Fruit fly (Drosophila melanogaster): Measurements from ENCODE around the gene Sxl.

The Sxl gene

DNA sequence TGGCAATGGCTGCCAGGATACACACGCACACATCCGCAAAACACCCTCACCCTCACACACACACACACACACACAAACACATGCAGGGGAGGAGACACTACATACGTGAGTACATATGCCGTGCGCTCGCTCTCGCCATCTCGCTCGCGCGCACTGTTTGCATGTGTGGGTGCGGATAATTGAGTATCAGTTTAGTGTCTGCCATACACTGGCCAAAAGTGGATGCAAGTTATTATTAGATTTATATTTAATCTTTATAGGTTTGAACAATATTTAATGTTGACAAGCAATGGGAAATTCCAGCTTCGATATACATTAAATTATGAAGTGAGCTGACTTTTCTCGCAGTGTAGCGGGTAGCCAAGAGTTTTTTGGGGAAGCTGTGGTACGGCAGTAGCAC, 19.9 kb upstream of the Sxl start (continued):
- TF ChIP-seq CG16815 (GFP tag; optimal IDR thresholded peaks at IDR 0.05) (peak; percentile 61), Drgx (GFP tag; IDR thresholded peaks at IDR 0.05) (no peak), CG15514 (GFP tag; optimal IDR thresholded peaks at IDR 0.05) (peak; percentile 53), CG3407 (GFP tag; optimal IDR thresholded peaks at IDR 0.05) (peak; percentile 47), Eip74EF (GFP tag; optimal IDR thresholded peaks at IDR 0.05) (no peak), CG4328 (GFP tag; optimal IDR thresholded peaks at IDR 0.05) (peak; percentile 1), CG10366 (GFP tag; IDR thresholded peaks at IDR 0.05) (peak; percentile 49), cwo (GFP tag; optimal IDR thresholded peaks at IDR 0.05) (peak; percentile 50), gsb (GFP tag; IDR thresholded peaks at IDR 0.05) (no peak), CG14965 (GFP tag; optimal IDR thresholded peaks at IDR 0.05; ENCODE audit: borderline replicate concordance) (no peak), Awh (GFP tag; IDR thresholded peaks at IDR 0.05) (no peak), PHDP (tag; optimal IDR thresholded peaks at IDR 0.05) (peak; percentile 57), br (optimal IDR thresholded peaks at IDR 0.05) (no peak), CG32767 (GFP tag; IDR thresholded peaks at IDR 0.05) (no peak), maf-S (GFP tag; optimal IDR thresholded peaks at IDR 0.05) (no peak), CG6683 (GFP tag; optimal IDR thresholded peaks at IDR 0.05) (peak; percentile 24), CG7556 (GFP tag; optimal IDR thresholded peaks at IDR 0.05) (peak; percentile 74), CG11093 (GFP tag; IDR thresholded peaks at IDR 0.05) (peak; percentile 37; the same call in 1 of the 3 replicates), abd-A (tag; optimal IDR thresholded peaks at IDR 0.05) (peak; percentile 65), CG8290 (GFP tag; optimal IDR thresholded peaks at IDR 0.05) (no peak), CG8290 (tag; optimal IDR thresholded peaks at IDR 0.05) (peak in 1 of 2 experiments; percentile 68), CG12219 (GFP tag; optimal IDR thresholded peaks at IDR 0.05) (peak; percentile 65), kay (GFP tag; optimal IDR thresholded peaks at IDR 0.05) (no peak), pan (optimal IDR thresholded peaks at IDR 0.05) (no peak), pan (GFP tag; optimal IDR thresholded peaks at IDR 0.05 in 1 of 2, IDR thresholded peaks at IDR 0.05 in 1 of 2) (peak in 1 of 2 experiments; percentile 39), stc (GFP tag; IDR thresholded peaks at IDR 0.05) (0 out of 2 replicates have a peak, but pooled peaks have one; percentile 38), zen2 (GFP tag; IDR thresholded peaks at IDR 0.05; ENCODE audit: partially characterized antibody) (no peak), CG6791 (GFP tag; IDR thresholded peaks at IDR 0.05; ENCODE audit: partially characterized antibody) (no peak), CG12071 (GFP tag; optimal IDR thresholded peaks at IDR 0.05) (peak; percentile 45), D19A (tag; optimal IDR thresholded peaks at IDR 0.05) (peak; percentile 64), ash1 (GFP tag; optimal IDR thresholded peaks at IDR 0.05) (no peak), ttk (GFP tag; IDR thresholded peaks at IDR 0.05) (peak; percentile 35; the same call in 1 of the 2 replicates), Ssrp (tag; optimal IDR thresholded peaks at IDR 0.05) (peak; percentile 57), CG10321 (GFP tag; IDR thresholded peaks at IDR 0.05) (0 out of 2 replicates have a peak, but pooled peaks have one; percentile 33), trem (tag; optimal IDR thresholded peaks at IDR 0.05) (peak; percentile 55), pzg (GFP tag; optimal IDR thresholded peaks at IDR 0.05) (no peak), bbx (GFP tag; IDR thresholded peaks at IDR 0.05; ENCODE audit: partially characterized antibody) (no peak), CG6854 (GFP tag; optimal IDR thresholded peaks at IDR 0.05) (peak; percentile 63), ara (GFP tag; IDR thresholded peaks at IDR 0.05) (peak; percentile 57), CoRest (tag; optimal IDR thresholded peaks at IDR 0.05) (peak; percentile 74), btn (GFP tag; optimal IDR thresholded peaks at IDR 0.05) (no peak), pros (GFP tag; optimal IDR thresholded peaks at IDR 0.05) (no peak), Camta (GFP tag; optimal IDR thresholded peaks at IDR 0.05) (no peak), da (GFP tag; optimal IDR thresholded peaks at IDR 0.05) (no peak), B-H1 (GFP tag; IDR thresholded peaks at IDR 0.05) (no peak), hth (optimal IDR thresholded peaks at IDR 0.05) (no peak), rib (GFP tag; IDR thresholded peaks at IDR 0.05) (no peak), Vsx1 (GFP tag; optimal IDR thresholded peaks at IDR 0.05) (peak; percentile 17), CG12659 (GFP tag; optimal IDR thresholded peaks at IDR 0.05) (peak; percentile 42), zen (tag; optimal IDR thresholded peaks at IDR 0.05) (peak; percentile 86), org-1 (GFP tag; optimal IDR thresholded peaks at IDR 0.05) (peak; percentile 33)
